Worm (Caenorhabditis elegans): ENCODE data around the gene pdi-2.

ce11 chrX:4528905-4529304, 5.0 kb downstream of the pdi-2 start:
- TF ChIP-seq mab-5 (tag; optimal IDR thresholded peaks at IDR 0.05): no peak
- TF ChIP-seq nhr-76 (tag; optimal IDR thresholded peaks at IDR 0.05): no peak
- TF ChIP-seq cnd-1 (tag; optimal IDR thresholded peaks at IDR 0.05): no peak
- no peak for TF ChIP-seq unc-62 (GFP tag; optimal IDR thresholded peaks at IDR 0.05)
- no peak for TF ChIP-seq sptf-1 (tag; optimal IDR thresholded peaks at IDR 0.05)
- TF ChIP-seq hlh-1 (tag; optimal IDR thresholded peaks at IDR 0.05): no peak

All from whole organism, mixed stage, embryonic.